Worm (Caenorhabditis elegans): ENCODE data around the gene C11E4.7.

DNA sequence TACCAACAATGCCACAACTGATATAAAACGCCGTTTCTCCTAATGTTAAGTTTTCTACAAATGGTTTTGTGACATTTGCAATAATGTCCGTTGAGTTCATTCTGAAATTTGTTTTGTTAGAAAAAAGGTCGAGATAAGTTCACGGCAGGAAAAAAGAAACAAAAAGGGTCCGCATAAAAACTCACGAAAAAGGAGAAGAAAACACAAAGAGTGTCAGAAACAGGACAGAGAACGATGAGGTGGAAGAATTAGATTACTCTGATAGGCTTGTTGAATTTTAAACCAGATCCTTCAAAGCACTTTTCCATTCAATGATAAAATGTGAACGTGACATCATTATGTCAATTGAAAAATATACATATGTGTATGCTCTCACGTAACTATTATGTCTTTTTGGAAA is 36.0 kb downstream of the C11E4.7 start, which contains the start of gene aex-2:
- no peak for TF ChIP-seq klf-2 (GFP tag; conservative IDR thresholded peaks at IDR 0.05)
- no peak for TF ChIP-seq T22C8.4 (GFP tag; IDR thresholded peaks at IDR 0.05)
- TF ChIP-seq med-1 (GFP tag; optimal IDR thresholded peaks at IDR 0.05; ENCODE audit: insufficient read depth), result no peak
- no peak for TF ChIP-seq tab-1 (GFP tag; IDR thresholded peaks at IDR 0.05)
- TF ChIP-seq ztf-29 (GFP tag; IDR thresholded peaks at IDR 0.05), result no peak
